Fruit fly (Drosophila melanogaster): ENCODE results near the gene CG17991.

CG17991 gene

dm6 chr3R:27270379-27271266 lies 29.6 kb downstream of the CG17991 start (continued):
- TF ChIP-seq gcm (GFP tag; optimal IDR thresholded peaks at IDR 0.05), result peak; percentile 18
- no peak for TF ChIP-seq insv (GFP tag; optimal IDR thresholded peaks at IDR 0.05)
- no peak for TF ChIP-seq croc (GFP tag; conservative IDR thresholded peaks at IDR 0.05)
- peak; percentile 25 for TF ChIP-seq CG17385 (GFP tag; optimal IDR thresholded peaks at IDR 0.05)
- peak; percentile 31 for TF ChIP-seq Med (GFP tag)
- no peak for TF ChIP-seq CG16863 (GFP tag; optimal IDR thresholded peaks at IDR 0.05)

dm6 chr3R:27272233-27272632 lies 31.2 kb downstream of the CG17991 start:
- TF ChIP-seq pzg (GFP tag; optimal IDR thresholded peaks at IDR 0.05), result peak; percentile 7
- TF ChIP-seq CG6654 (GFP tag; optimal IDR thresholded peaks at IDR 0.05), result no peak
- no peak for TF ChIP-seq psq (GFP tag; optimal IDR thresholded peaks at IDR 0.05)
- no peak for TF ChIP-seq CG33213 (GFP tag; optimal IDR thresholded peaks at IDR 0.05)
- no peak for TF ChIP-seq unpg (GFP tag; optimal IDR thresholded peaks at IDR 0.05)
- TF ChIP-seq CG16815 (GFP tag; optimal IDR thresholded peaks at IDR 0.05), result no peak
- peak; percentile 41 for TF ChIP-seq CG9797 (GFP tag; optimal IDR thresholded peaks at IDR 0.05)
- peak; percentile 23 for TF ChIP-seq CG14710 (tag; optimal IDR thresholded peaks at IDR 0.05)
- no peak for TF ChIP-seq CG6254 (GFP tag; optimal IDR thresholded peaks at IDR 0.05)
- TF ChIP-seq tna (GFP tag; IDR thresholded peaks at IDR 0.05; ENCODE audit: partially characterized antibody), result no peak
- TF ChIP-seq ash1 (GFP tag; optimal IDR thresholded peaks at IDR 0.05), result no peak
- TF ChIP-seq CG2712 (tag; optimal IDR thresholded peaks at IDR 0.05), result no peak
- TF ChIP-seq CG42726 (GFP tag; IDR thresholded peaks at IDR 0.05; ENCODE audit: partially characterized antibody), result no peak
- TF ChIP-seq Antp (GFP tag; optimal IDR thresholded peaks at IDR 0.05), result no peak
- no peak for TF ChIP-seq CG4707 (GFP tag; optimal IDR thresholded peaks at IDR 0.05)
- TF ChIP-seq NC2α (GFP tag; optimal IDR thresholded peaks at IDR 0.05), result no peak
- TF ChIP-seq CG32772 (GFP tag; IDR thresholded peaks at IDR 0.05), result 0 out of 2 replicates have a peak, but pooled peaks have one; percentile 40
- TF ChIP-seq CG14860 (GFP tag; IDR thresholded peaks at IDR 0.05; ENCODE audit: partially characterized antibody), result no peak
- peak; percentile 78 for TF ChIP-seq gfzf (GFP tag; optimal IDR thresholded peaks at IDR 0.05)
- no peak for TF ChIP-seq Fer1 (GFP tag; optimal IDR thresholded peaks at IDR 0.05)
- no peak for TF ChIP-seq CG7839 (tag; optimal IDR thresholded peaks at IDR 0.05)
- TF ChIP-seq E2f2 (GFP tag; IDR thresholded peaks at IDR 0.05), result peak; percentile 41; the same call in 1 of the 2 replicates
- TF ChIP-seq lilli (GFP tag; optimal IDR thresholded peaks at IDR 0.05), result no peak
- TF ChIP-seq CG11085 (GFP tag; IDR thresholded peaks at IDR 0.05), result no peak
- peak; percentile 22 for TF ChIP-seq CG15514 (GFP tag; optimal IDR thresholded peaks at IDR 0.05)
- no peak for TF ChIP-seq caup (GFP tag; optimal IDR thresholded peaks at IDR 0.05; ENCODE audit: severe bottlenecking)
- TF ChIP-seq CG12659 (GFP tag; optimal IDR thresholded peaks at IDR 0.05), result peak; percentile 4
- peak; percentile 31 for TF ChIP-seq phol (tag; optimal IDR thresholded peaks at IDR 0.05)
- no peak for TF ChIP-seq CG6175 (GFP tag; IDR thresholded peaks at IDR 0.05)
- peak; percentile 41 for TF ChIP-seq trem (tag; optimal IDR thresholded peaks at IDR 0.05)
- TF ChIP-seq fu2 (GFP tag; optimal IDR thresholded peaks at IDR 0.05), result no peak
- no peak for TF ChIP-seq CG43689 (GFP tag; IDR thresholded peaks at IDR 0.05)
- TF ChIP-seq Dp (GFP tag; optimal IDR thresholded peaks at IDR 0.05), result peak; percentile 20
- TF ChIP-seq CG7556 (GFP tag; optimal IDR thresholded peaks at IDR 0.05), result no peak
- TF ChIP-seq sens (GFP tag), result peak; percentile 72
- no peak for TF ChIP-seq ham (GFP tag; IDR thresholded peaks at IDR 0.05)
- peak; percentile 52 for TF ChIP-seq MBD-R2 (GFP tag; IDR thresholded peaks at IDR 0.05)
- no peak for TF ChIP-seq hb (GFP tag; IDR thresholded peaks at IDR 0.05; ENCODE audit: partially characterized antibody)
- TF ChIP-seq CG4617 (GFP tag; optimal IDR thresholded peaks at IDR 0.05; ENCODE audit: borderline replicate concordance), result peak; percentile 37
- TF ChIP-seq sqz (GFP tag; optimal IDR thresholded peaks at IDR 0.05), result peak; percentile 32
- peak; percentile 8 for TF ChIP-seq Sry-δ (GFP tag; optimal IDR thresholded peaks at IDR 0.05)
